Worm (Caenorhabditis elegans) whole organism, L4 larva: ENCODE data around the gene srh-186.
A peak's percentile ranks its signal among the peaks of the same experiment; 100 is the strongest.

ENCODE experiments used
- F10B5.3 ChIP-seq: sonication (generic microtip); optimal IDR thresholded peaks from 2 replicates; lab custom pipeline; 2016; ENCODE audit warnings: mild to moderate bottlenecking, missing genetic modification characterization, missing compliant biosample characterization
- F44E2.7 ChIP-seq: fragments of 200-800 bp; sonication (Bioruptor generic); IDR thresholded peaks from 2 replicates; pipeline ENCODE4 v2.1.2; 2022; ENCODE audit warnings: missing genetic modification characterization, missing compliant biosample characterization
- ama-1 ChIP-seq: fragments of 150-350 bp; optimal IDR thresholded peaks from 2 replicates; lab custom pipeline; 2014; ENCODE audit warnings: inconsistent platforms, mixed read lengths
- ceh-44 ChIP-seq: fragments of 200-800 bp; sonication (Bioruptor generic); IDR thresholded peaks from 2 replicates; pipeline ENCODE4 v1.3.6; 2022; ENCODE audit warnings: missing genetic modification reagents, missing genetic modification characterization, missing compliant biosample characterization
- dve-1 ChIP-seq: sonication (generic microtip); optimal IDR thresholded peaks from 2 replicates; lab custom pipeline; 2017; ENCODE audit warnings: antibody characterized with exemption, mild to moderate bottlenecking, missing genetic modification characterization, missing compliant biosample characterization; ENCODE audit not compliant: insufficient read depth
- lin-13 ChIP-seq: fragments of 150-350 bp; optimal IDR thresholded peaks from 2 replicates; lab custom pipeline; 2014; ENCODE audit warnings: missing biosample characterization, missing genetic modification reagents, missing genetic modification characterization
- lir-3 ChIP-seq: sonication (generic microtip); optimal IDR thresholded peaks from 2 replicates; lab custom pipeline; 2016; ENCODE audit warnings: mild to moderate bottlenecking, missing genetic modification characterization, missing compliant biosample characterization
- lsy-2 ChIP-seq, 2 experiments: fragments of 150-350 bp in 1 of 2; sonication (generic microtip) in 1 of 2; optimal IDR thresholded peaks; 2 replicates each; lab custom pipeline; 2014 to 2017; ENCODE audit warnings: missing biosample characterization in 2 of 2, missing genetic modification characterization in 2 of 2
- madf-9 ChIP-seq: fragments of 200-800 bp; sonication (Bioruptor generic); conservative IDR thresholded peaks from 2 replicates; pipeline ENCODE4 v1.3.6; 2022; ENCODE audit warnings: missing genetic modification reagents, missing genetic modification characterization, missing compliant biosample characterization
- mdt-29 ChIP-seq: fragments of 200-800 bp; sonication (Bioruptor generic); IDR thresholded peaks from 2 replicates; pipeline ENCODE4 v1.3.6; 2022; ENCODE audit warnings: missing genetic modification reagents, missing genetic modification characterization, missing compliant biosample characterization
- mep-1 ChIP-seq: fragments of 150-350 bp; sonication (generic microtip); optimal IDR thresholded peaks from 3 replicates; lab custom pipeline; 2014; ENCODE audit warnings: missing biosample characterization, missing genetic modification characterization
- nhr-10 ChIP-seq: fragments of 150-350 bp; optimal IDR thresholded peaks from 2 replicates; lab custom pipeline; 2014; ENCODE audit warnings: missing biosample characterization, missing genetic modification characterization
- snpc-4 ChIP-seq: fragments of 150-350 bp; optimal IDR thresholded peaks from 2 replicates; lab custom pipeline; 2014; ENCODE audit warnings: missing biosample characterization, missing genetic modification characterization
- unc-62 ChIP-seq, 3 experiments: fragments of 150-350 bp in 1 of 3; sonication (generic microtip); optimal IDR thresholded peaks in 2 of 3; peaks in 1 of 3; 1 replicate in 1 of 3; 2 replicates in 2 of 3; lab custom pipeline; 2014 to 2017; ENCODE audit warnings: missing biosample characterization in 3 of 3, missing genetic modification characterization in 3 of 3, missing genetic modification reagents in 3 of 3, missing genotype in 1 of 3

DNA sequence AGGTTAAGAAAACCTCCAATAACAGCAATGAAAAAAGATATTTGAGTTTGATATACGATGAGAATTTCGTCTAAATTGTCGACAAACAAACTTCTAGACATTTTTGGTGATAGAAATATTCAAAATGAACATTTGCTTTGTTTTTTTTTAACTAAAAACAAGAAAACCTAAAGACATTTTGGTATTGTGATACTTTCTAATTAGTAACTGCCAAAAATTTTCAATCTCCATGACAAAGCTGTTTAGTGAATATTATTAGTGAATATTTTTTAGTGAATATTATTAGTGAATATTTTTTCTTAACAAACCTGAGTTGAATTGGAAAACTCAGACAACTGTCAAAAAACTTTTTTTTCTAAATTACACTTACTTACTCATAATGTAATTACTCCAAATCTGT lies 15.3 kb upstream of the srh-186 start, which contains the start of gene srw-55:
- TF ChIP-seq unc-62 (GFP tag; optimal IDR thresholded peaks at IDR 0.05 in 1 of 2; lab: Kevin White, UChicago) (peak in 1 of 2 experiments; percentile 66), unc-62 (tag; optimal IDR thresholded peaks at IDR 0.05; lab: Kevin White, UChicago) (no peak), ceh-44 (GFP tag; lab: Robert Waterston, UW) (no peak), snpc-4 (no peak), madf-9 (GFP tag; lab: Robert Waterston, UW) (no peak), F10B5.3 (tag; lab: Kevin White, UChicago) (no peak), dve-1 (tag; lab: Kevin White, UChicago) (no peak), nhr-10 (tag; lab: Kevin White, UChicago) (no peak), mep-1 (tag; lab: Kevin White, UChicago) (no peak), lsy-2 (tag; optimal IDR thresholded peaks at IDR 0.05; lab: Kevin White, UChicago) (no peak), ama-1 (lab: Kevin White, UChicago) (no peak), lir-3 (tag; lab: Kevin White, UChicago) (no peak), mdt-29 (no peak), F44E2.7 (GFP tag; lab: Robert Waterston, UW) (no peak), lin-13 (GFP tag; lab: Kevin White, UChicago) (no peak)
